Worm (Caenorhabditis elegans): ENCODE measurements around the gene folt-2.

The folt-2 gene

DNA sequence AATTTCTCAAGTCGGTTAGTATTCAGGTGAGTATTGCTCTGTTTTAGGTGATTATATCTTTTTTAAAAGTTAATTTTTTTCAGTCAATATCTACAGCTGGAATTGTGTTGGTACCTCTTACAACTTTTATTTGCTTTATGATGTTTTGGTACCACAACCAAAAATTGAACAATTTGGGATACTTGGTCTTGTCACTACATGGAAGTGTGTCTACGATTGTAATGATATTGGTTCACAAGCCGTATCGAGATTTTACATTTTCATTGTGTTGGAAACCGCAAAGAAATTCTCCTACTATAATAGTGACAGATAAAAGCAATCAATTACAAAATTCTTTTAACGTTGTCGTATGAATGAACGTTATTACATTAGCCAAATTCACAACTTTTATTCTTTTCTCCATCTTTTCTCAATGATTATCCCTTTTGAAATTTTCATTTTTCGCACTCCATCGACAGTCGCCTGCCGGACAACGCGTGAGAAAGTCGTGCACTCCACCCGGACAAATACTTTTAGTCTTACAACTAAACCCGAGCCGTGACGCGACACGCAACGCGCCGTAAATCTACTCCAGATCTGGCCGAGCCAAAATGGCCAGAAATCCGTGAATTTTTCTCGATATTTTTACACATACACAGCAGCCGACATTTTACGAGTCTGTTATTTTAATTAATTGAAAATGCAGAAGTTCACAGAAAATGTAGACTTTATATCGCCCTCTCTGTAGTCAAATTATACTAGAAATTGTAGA is 3.5 kb downstream of the folt-2 start:
- TF ChIP-seq lin-32 (GFP tag; optimal IDR thresholded peaks at IDR 0.05) (no peak), unc-62 (GFP tag; optimal IDR thresholded peaks at IDR 0.05) (no peak), cnd-1 (tag; optimal IDR thresholded peaks at IDR 0.05) (no peak), ham-2 (GFP tag; optimal IDR thresholded peaks at IDR 0.05) (no peak), elt-1 (tag; optimal IDR thresholded peaks at IDR 0.05; ENCODE audit: borderline replicate concordance, insufficient read depth) (no peak), snpc-4 (tag; optimal IDR thresholded peaks at IDR 0.05) (no peak), nhr-76 (tag; optimal IDR thresholded peaks at IDR 0.05) (no peak), ceh-43 (GFP tag; optimal IDR thresholded peaks at IDR 0.05) (no peak), sem-2 (GFP tag; optimal IDR thresholded peaks at IDR 0.05) (no peak), unc-120 (tag; optimal IDR thresholded peaks at IDR 0.05; ENCODE audit: poor library complexity, severe bottlenecking) (no peak), drap-1 (GFP tag; optimal IDR thresholded peaks at IDR 0.05) (no peak), ceh-83 (GFP tag; optimal IDR thresholded peaks at IDR 0.05) (no peak), flh-1 (GFP tag; optimal IDR thresholded peaks at IDR 0.05) (no peak), ztf-11 (tag; optimal IDR thresholded peaks at IDR 0.05) (no peak), bed-3 (GFP tag; optimal IDR thresholded peaks at IDR 0.05) (no peak), mab-5 (tag; optimal IDR thresholded peaks at IDR 0.05) (no peak), mep-1 (tag; optimal IDR thresholded peaks at IDR 0.05) (no peak), tbx-8 (GFP tag; optimal IDR thresholded peaks at IDR 0.05) (no peak)

DNA sequence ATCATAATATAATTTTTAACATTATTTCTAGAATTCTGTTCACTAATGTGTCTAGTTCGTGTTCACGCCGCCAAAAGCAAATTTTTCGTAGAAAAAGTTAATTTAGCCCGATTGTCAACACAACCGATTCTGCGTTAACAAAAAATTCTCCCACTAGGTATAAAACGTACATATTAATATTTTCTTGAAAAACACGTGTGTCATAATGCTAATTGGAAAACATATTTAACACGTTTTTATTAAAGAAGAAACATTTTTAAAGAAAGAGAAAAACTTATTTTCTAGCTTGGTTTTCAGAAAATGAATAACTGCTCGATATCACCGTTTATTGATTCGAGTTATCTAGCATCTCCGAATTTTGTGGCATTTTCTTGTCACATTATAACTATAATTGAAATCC is 5.3 kb downstream of the folt-2 start, which contains the start of gene srh-243:
srh-243 (plus strand) TSS at position 301 of the 400 bp plus-strand sequence.
- TF ChIP-seq bed-3 (GFP tag; optimal IDR thresholded peaks at IDR 0.05), result no peak

- TF ChIP-seq sptf-1 (tag; optimal IDR thresholded peaks at IDR 0.05) (no peak), elt-1 (tag; optimal IDR thresholded peaks at IDR 0.05; ENCODE audit: borderline replicate concordance, insufficient read depth) (no peak), ceh-39 (tag; optimal IDR thresholded peaks at IDR 0.05) (no peak), zip-8 (tag; optimal IDR thresholded peaks at IDR 0.05) (no peak), lin-32 (GFP tag; optimal IDR thresholded peaks at IDR 0.05) (no peak), ceh-43 (GFP tag; optimal IDR thresholded peaks at IDR 0.05) (no peak), tbx-8 (GFP tag; optimal IDR thresholded peaks at IDR 0.05) (no peak), ztf-11 (tag; optimal IDR thresholded peaks at IDR 0.05) (no peak), nhr-12 (tag; optimal IDR thresholded peaks at IDR 0.05) (no peak), lin-13 (tag; optimal IDR thresholded peaks at IDR 0.05) (no peak), unc-120 (tag; optimal IDR thresholded peaks at IDR 0.05; ENCODE audit: poor library complexity, severe bottlenecking) (no peak), hlh-1 (tag; optimal IDR thresholded peaks at IDR 0.05) (no peak), mab-5 (tag; optimal IDR thresholded peaks at IDR 0.05) (no peak), ces-1 (GFP tag; optimal IDR thresholded peaks at IDR 0.05) (no peak), unc-62 (GFP tag; optimal IDR thresholded peaks at IDR 0.05) (no peak), M03D4.4 (tag; optimal IDR thresholded peaks at IDR 0.05) (no peak), nhr-76 (tag; optimal IDR thresholded peaks at IDR 0.05) (no peak), mls-2 (tag; optimal IDR thresholded peaks at IDR 0.05) (no peak), blmp-1 (tag; optimal IDR thresholded peaks at IDR 0.05) (no peak)
Measured at ce11 chrV:2869503-2869902, 5.9 kb downstream of the folt-2 start, which contains the start of gene srh-241. Gene srh-241, minus strand, starts transcription at chrV:2869603.

ce11 chrV:2864899-2865298 is 10.5 kb downstream of the folt-2 start, which contains the start of gene srh-240:
Gene srh-240, plus strand, starts transcription at chrV:2865199.
- no peak for TF ChIP-seq drap-1 (GFP tag; optimal IDR thresholded peaks at IDR 0.05)
- TF ChIP-seq tbx-8 (GFP tag; optimal IDR thresholded peaks at IDR 0.05), result no peak
- no peak for TF ChIP-seq elt-3 (tag; optimal IDR thresholded peaks at IDR 0.05)
- TF ChIP-seq unc-62 (GFP tag; optimal IDR thresholded peaks at IDR 0.05), result no peak
- no peak for TF ChIP-seq unc-120 (tag; optimal IDR thresholded peaks at IDR 0.05; ENCODE audit: poor library complexity, severe bottlenecking)
- TF ChIP-seq ces-1 (GFP tag; optimal IDR thresholded peaks at IDR 0.05), result no peak
- TF ChIP-seq flh-1 (GFP tag; optimal IDR thresholded peaks at IDR 0.05), result no peak
- TF ChIP-seq snpc-4 (tag; optimal IDR thresholded peaks at IDR 0.05), result no peak
- no peak for TF ChIP-seq zip-8 (tag; optimal IDR thresholded peaks at IDR 0.05)
- TF ChIP-seq mls-2 (tag; optimal IDR thresholded peaks at IDR 0.05), result no peak
- TF ChIP-seq nhr-2 (tag; optimal IDR thresholded peaks at IDR 0.05), result no peak
- no peak for TF ChIP-seq unc-39 (tag; optimal IDR thresholded peaks at IDR 0.05)
- TF ChIP-seq lin-13 (tag; optimal IDR thresholded peaks at IDR 0.05), result no peak
- no peak for TF ChIP-seq nhr-28 (tag; optimal IDR thresholded peaks at IDR 0.05)
- TF ChIP-seq cnd-1 (tag; optimal IDR thresholded peaks at IDR 0.05), result no peak
- no peak for TF ChIP-seq elt-1 (tag; optimal IDR thresholded peaks at IDR 0.05; ENCODE audit: borderline replicate concordance, insufficient read depth)
- no peak for TF ChIP-seq nhr-237 (tag; optimal IDR thresholded peaks at IDR 0.05)
- no peak for TF ChIP-seq bed-3 (GFP tag; optimal IDR thresholded peaks at IDR 0.05)

Data from whole organism, mixed stage, embryonic.